Fruit fly (Drosophila melanogaster): ENCODE data around the gene Cbp80.
A peak's percentile ranks its signal among the peaks of the same experiment; 100 is the strongest.

Gene Cbp80

DNA sequence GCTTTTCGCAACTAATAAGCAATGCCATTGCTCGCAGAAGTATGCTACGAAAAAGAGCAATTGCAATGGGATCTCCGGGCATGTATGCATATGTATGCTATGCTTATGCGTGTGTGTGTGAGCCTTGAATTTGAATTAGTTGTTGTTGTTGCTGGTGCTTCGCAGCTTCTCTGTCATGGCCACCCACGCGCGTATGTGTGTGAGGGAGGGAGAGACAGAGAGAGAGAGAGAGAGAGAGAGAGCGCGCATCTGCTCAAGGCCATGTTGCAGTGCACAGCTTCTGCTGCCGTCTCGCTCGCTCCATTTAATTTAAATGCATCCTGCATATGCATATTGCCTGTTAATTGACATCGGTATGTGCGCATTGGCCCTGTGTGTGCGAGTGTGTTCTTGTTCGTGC, 41.0 kb downstream of the Cbp80 start:
- TF ChIP-seq tap (tag; optimal IDR thresholded peaks at IDR 0.05) (no peak), cg (GFP tag; optimal IDR thresholded peaks at IDR 0.05) (peak; percentile 49), D19A (tag; optimal IDR thresholded peaks at IDR 0.05) (no peak), Tbp (GFP tag; optimal IDR thresholded peaks at IDR 0.05) (no peak), CG10321 (GFP tag; IDR thresholded peaks at IDR 0.05) (peak; percentile 36; the same call in 1 of the 2 replicates), CG12769 (tag; optimal IDR thresholded peaks at IDR 0.05) (no peak), Trl (optimal IDR thresholded peaks at IDR 0.05) (peak; percentile 19 to 47), Trl (GFP tag; optimal IDR thresholded peaks at IDR 0.05) (no peak), NFAT (GFP tag; IDR thresholded peaks at IDR 0.05) (no peak), HmgD (GFP tag; optimal IDR thresholded peaks at IDR 0.05) (no peak), sens (GFP tag) (peak; percentile 53), CG1832 (GFP tag; optimal IDR thresholded peaks at IDR 0.05) (peak; percentile 55), CG4360 (GFP tag; IDR thresholded peaks at IDR 0.05) (peak; percentile 57), CG8478 (optimal IDR thresholded peaks at IDR 0.05) (peak; percentile 28), mam (GFP tag; optimal IDR thresholded peaks at IDR 0.05) (no peak), CG42726 (GFP tag; IDR thresholded peaks at IDR 0.05; ENCODE audit: partially characterized antibody) (no peak), CTCF (GFP tag; optimal IDR thresholded peaks at IDR 0.05) (no peak), CG9797 (GFP tag; optimal IDR thresholded peaks at IDR 0.05) (no peak), ken (GFP tag; IDR thresholded peaks at IDR 0.05) (no peak)

DNA sequence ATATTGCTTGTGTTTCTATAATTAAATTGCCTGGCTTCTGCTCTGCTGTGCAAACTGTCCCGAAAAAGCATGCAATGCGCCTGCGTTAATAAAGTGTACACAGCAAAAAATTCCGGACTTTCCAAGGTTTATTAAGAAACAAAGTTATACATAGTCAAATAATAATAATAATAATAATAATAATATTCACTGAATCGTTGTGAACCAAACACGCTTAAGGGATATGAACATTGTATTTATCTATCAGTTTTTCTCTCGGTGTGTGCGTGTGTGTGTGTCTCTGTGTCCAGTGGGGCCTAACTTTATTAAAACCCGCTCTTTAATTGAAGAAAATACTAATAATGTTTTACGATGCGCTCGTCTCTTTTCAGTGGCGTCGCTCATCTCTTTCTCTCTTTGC, 41.4 kb downstream of the Cbp80 start:
- TF ChIP-seq bsh (GFP tag; optimal IDR thresholded peaks at IDR 0.05) (peak in 1 of 2 experiments; percentile 32), Fer3 (tag; optimal IDR thresholded peaks at IDR 0.05) (peak; percentile 14), CG18599 (GFP tag; optimal IDR thresholded peaks at IDR 0.05) (peak; percentile 77), CG33557 (GFP tag; optimal IDR thresholded peaks at IDR 0.05) (no peak), Gug (GFP tag; IDR thresholded peaks at IDR 0.05) (0 out of 4 replicates have a peak, but pooled peaks have one; percentile 17), CG7839 (tag; optimal IDR thresholded peaks at IDR 0.05) (peak; percentile 49), CG30403 (GFP tag; optimal IDR thresholded peaks at IDR 0.05) (peak; percentile 22), Xbp1 (GFP tag; optimal IDR thresholded peaks at IDR 0.05) (peak; percentile 32), CG13424 (tag; optimal IDR thresholded peaks at IDR 0.05) (peak; percentile 33), CG15269 (tag; optimal IDR thresholded peaks at IDR 0.05) (peak; percentile 40), dmrt99B (tag; optimal IDR thresholded peaks at IDR 0.05) (peak; percentile 34), Dek (tag; optimal IDR thresholded peaks at IDR 0.05) (peak; percentile 23), ken (GFP tag; IDR thresholded peaks at IDR 0.05) (no peak), cg (GFP tag; optimal IDR thresholded peaks at IDR 0.05) (no peak), Aef1 (GFP tag; IDR thresholded peaks at IDR 0.05) (peak; percentile 16; the same call in 1 of the 3 replicates), CG12391 (tag; optimal IDR thresholded peaks at IDR 0.05) (peak; percentile 52), esg (GFP tag; conservative IDR thresholded peaks at IDR 0.05) (peak; percentile 24; the same call in 1 of the 2 replicates), Hmr (GFP tag; optimal IDR thresholded peaks at IDR 0.05) (peak; percentile 57), CG1603 (tag; optimal IDR thresholded peaks at IDR 0.05) (peak; percentile 33), CG2712 (tag; optimal IDR thresholded peaks at IDR 0.05) (peak; percentile 52), sens (GFP tag) (no peak), Rfx (GFP tag; IDR thresholded peaks at IDR 0.05) (peak; percentile 54), usp (GFP tag; optimal IDR thresholded peaks at IDR 0.05) (no peak), CG11504 (tag; optimal IDR thresholded peaks at IDR 0.05) (peak; percentile 56), CG31441 (GFP tag; IDR thresholded peaks at IDR 0.05) (peak; percentile 36; the same call in 1 of the 2 replicates), scrt (GFP tag; optimal IDR thresholded peaks at IDR 0.05) (peak; percentile 10), dati (GFP tag; IDR thresholded peaks at IDR 0.05) (no peak), Meics (GFP tag; optimal IDR thresholded peaks at IDR 0.05) (peak; percentile 55), prd (optimal IDR thresholded peaks at IDR 0.05) (no peak), prd (GFP tag; IDR thresholded peaks at IDR 0.05) (peak; percentile 43; the same call in 1 of the 3 replicates), Hand (GFP tag; optimal IDR thresholded peaks at IDR 0.05) (peak; percentile 31), CG6689 (GFP tag; IDR thresholded peaks at IDR 0.05) (peak; percentile 20; the same call in 1 of the 2 replicates), dpn (GFP tag; optimal IDR thresholded peaks at IDR 0.05) (peak in 1 of 2 experiments; percentile 12), Ptx1 (GFP tag; IDR thresholded peaks at IDR 0.05) (peak; percentile 44; the same call in 1 of the 2 replicates), trem (tag; optimal IDR thresholded peaks at IDR 0.05) (peak; percentile 1)
